Fruit fly (Drosophila melanogaster): ENCODE results near the gene PolE1.

Gene PolE1

DNA sequence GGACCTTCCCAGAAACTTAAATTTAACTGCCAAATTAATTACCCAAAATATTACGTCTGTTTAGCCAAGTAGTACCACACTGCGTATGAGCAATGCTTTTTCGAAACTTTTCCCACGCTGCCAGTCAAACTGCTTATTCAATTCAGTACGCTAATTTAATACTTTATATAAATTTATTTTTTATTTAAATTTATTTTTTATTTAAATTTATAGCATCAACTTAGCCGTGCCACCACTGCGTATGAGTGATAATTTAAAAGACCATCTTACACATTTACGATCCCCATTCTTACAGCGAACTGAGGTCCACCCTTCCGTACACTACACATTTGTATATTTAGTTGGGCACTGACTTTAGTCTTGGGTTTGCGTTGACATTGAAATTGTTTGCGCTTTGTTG lies 12.4 kb upstream of the PolE1 start:
- TF ChIP-seq Myc (optimal IDR thresholded peaks at IDR 0.05) (no peak), Sin3A (optimal IDR thresholded peaks at IDR 0.05) (no peak), psq (optimal IDR thresholded peaks at IDR 0.05) (no peak), ttk (optimal IDR thresholded peaks at IDR 0.05) (no peak), insv (optimal IDR thresholded peaks at IDR 0.05) (no peak), h (optimal IDR thresholded peaks at IDR 0.05) (no peak)

dm6 chr3R:23336513-23336912 lies 11.4 kb upstream of the PolE1 start:
- TF ChIP-seq h (optimal IDR thresholded peaks at IDR 0.05) (no peak), insv (optimal IDR thresholded peaks at IDR 0.05) (no peak), Sin3A (optimal IDR thresholded peaks at IDR 0.05) (no peak), psq (optimal IDR thresholded peaks at IDR 0.05) (no peak), ttk (optimal IDR thresholded peaks at IDR 0.05) (no peak), Myc (optimal IDR thresholded peaks at IDR 0.05) (no peak)

dm6 chr3R:23337183-23337825 lies 10.6 kb upstream of the PolE1 start:
- TF ChIP-seq insv (optimal IDR thresholded peaks at IDR 0.05) (no peak), ttk (optimal IDR thresholded peaks at IDR 0.05) (no peak), psq (optimal IDR thresholded peaks at IDR 0.05) (no peak), Myc (optimal IDR thresholded peaks at IDR 0.05) (no peak), Sin3A (optimal IDR thresholded peaks at IDR 0.05) (no peak), h (optimal IDR thresholded peaks at IDR 0.05) (no peak)

DNA sequence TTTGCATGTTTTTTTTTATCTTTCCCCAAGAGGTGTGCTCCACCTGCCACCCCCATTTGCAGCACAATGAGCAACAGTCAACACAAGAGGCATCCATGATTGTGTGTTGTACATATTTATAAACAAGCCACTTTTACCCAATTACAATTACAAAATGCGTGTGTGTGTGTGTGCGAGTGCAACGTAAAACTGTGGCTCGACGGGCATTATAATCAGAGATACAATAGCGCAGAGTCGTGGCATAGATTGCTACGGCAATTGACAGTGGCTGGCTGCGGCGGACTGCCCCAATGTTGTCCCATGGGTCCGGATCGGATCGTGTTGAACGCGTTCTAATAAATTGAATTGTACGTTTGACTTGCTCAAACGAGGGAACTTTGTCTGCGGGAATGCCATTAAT lies 9.6 kb upstream of the PolE1 start:
- no peak for TF ChIP-seq insv (optimal IDR thresholded peaks at IDR 0.05)
- no peak for TF ChIP-seq Myc (optimal IDR thresholded peaks at IDR 0.05)
- no peak for TF ChIP-seq psq (optimal IDR thresholded peaks at IDR 0.05)

DNA sequence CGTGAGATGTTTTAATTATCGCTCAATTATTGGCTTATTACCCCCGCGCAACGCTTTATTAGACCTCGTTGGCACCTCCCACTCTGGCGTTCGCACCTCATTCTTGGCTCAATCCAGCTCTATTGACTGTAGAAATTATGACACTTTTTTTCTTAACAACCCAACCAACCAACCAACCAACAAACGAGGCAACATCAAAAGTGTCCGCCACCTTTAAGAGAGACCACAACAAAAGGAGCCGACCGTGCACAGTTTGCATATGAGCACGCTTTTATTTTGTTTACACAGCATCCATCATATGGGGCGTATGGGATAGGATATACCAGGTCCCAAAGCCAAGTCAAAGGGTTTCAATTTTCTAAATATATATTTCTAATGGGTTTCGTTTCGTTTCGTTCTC lies 7.3 kb upstream of the PolE1 start:
- TF ChIP-seq psq (optimal IDR thresholded peaks at IDR 0.05) (no peak), ttk (optimal IDR thresholded peaks at IDR 0.05) (no peak), Sin3A (optimal IDR thresholded peaks at IDR 0.05) (no peak), Myc (optimal IDR thresholded peaks at IDR 0.05) (no peak), insv (optimal IDR thresholded peaks at IDR 0.05) (no peak), h (optimal IDR thresholded peaks at IDR 0.05) (no peak)

dm6 chr3R:23341769-23342352 lies 6.1 kb upstream of the PolE1 start:
- TF ChIP-seq Myc (optimal IDR thresholded peaks at IDR 0.05) (no peak), h (optimal IDR thresholded peaks at IDR 0.05) (no peak), insv (optimal IDR thresholded peaks at IDR 0.05) (no peak), psq (optimal IDR thresholded peaks at IDR 0.05) (no peak), Sin3A (optimal IDR thresholded peaks at IDR 0.05) (no peak), ttk (optimal IDR thresholded peaks at IDR 0.05) (no peak)

DNA sequence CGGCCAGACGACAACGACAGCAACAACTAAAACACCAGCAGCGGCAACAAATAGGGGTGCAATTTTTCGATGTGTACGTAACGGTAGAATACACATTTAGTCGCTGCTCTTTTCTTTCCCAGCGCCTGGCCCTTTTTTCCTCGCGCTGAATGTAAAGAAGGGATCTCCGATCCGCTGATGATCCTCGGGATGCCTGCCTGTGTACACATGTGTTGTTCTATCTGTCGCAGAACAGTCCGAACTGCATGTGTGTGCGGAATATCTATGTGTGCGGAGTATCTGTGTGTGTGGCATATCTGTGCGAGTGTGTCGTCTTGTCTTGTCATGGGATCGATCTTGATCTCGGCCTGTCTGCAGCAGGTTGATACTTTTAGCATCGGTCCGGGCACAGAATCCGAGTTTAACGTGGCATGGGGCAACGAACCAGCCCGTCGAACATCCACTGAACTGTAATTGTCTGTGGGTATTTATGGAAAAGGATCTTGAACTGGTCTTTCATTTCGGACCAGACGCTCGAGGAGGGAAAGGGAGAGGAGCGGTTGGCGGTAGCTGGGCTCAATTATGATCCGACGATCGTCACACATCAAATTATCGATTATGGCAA lies 4.1 kb upstream of the PolE1 start:
- TF ChIP-seq psq (optimal IDR thresholded peaks at IDR 0.05) (no peak), Myc (optimal IDR thresholded peaks at IDR 0.05) (no peak), ttk (optimal IDR thresholded peaks at IDR 0.05) (no peak), h (optimal IDR thresholded peaks at IDR 0.05) (no peak), Sin3A (optimal IDR thresholded peaks at IDR 0.05) (no peak), insv (optimal IDR thresholded peaks at IDR 0.05) (no peak)

- TF ChIP-seq ttk (optimal IDR thresholded peaks at IDR 0.05) (no peak), Myc (optimal IDR thresholded peaks at IDR 0.05) (no peak), insv (optimal IDR thresholded peaks at IDR 0.05) (no peak), psq (optimal IDR thresholded peaks at IDR 0.05) (no peak), Sin3A (optimal IDR thresholded peaks at IDR 0.05) (no peak), h (optimal IDR thresholded peaks at IDR 0.05) (no peak)
Measured at dm6 chr3R:23345057-23345776, 2.7 kb upstream of the PolE1 start.

dm6 chr3R:23346007-23346681 lies 1.8 kb upstream of the PolE1 start, which contains the start of gene pnt:
pnt (minus strand) TSS chr3R:23346167.
- TF ChIP-seq h (optimal IDR thresholded peaks at IDR 0.05) (no peak), insv (optimal IDR thresholded peaks at IDR 0.05) (no peak), Myc (optimal IDR thresholded peaks at IDR 0.05) (no peak)

dm6 chr3R:23346893-23347396 lies 983 bp upstream of the PolE1 start:
- TF ChIP-seq h (optimal IDR thresholded peaks at IDR 0.05) = no peak
- no peak for TF ChIP-seq insv (optimal IDR thresholded peaks at IDR 0.05)
- no peak for TF ChIP-seq Myc (optimal IDR thresholded peaks at IDR 0.05)
- TF ChIP-seq Sin3A (optimal IDR thresholded peaks at IDR 0.05) = no peak
- TF ChIP-seq ttk (optimal IDR thresholded peaks at IDR 0.05) = no peak
- TF ChIP-seq psq (optimal IDR thresholded peaks at IDR 0.05) = no peak

- TF ChIP-seq ttk (optimal IDR thresholded peaks at IDR 0.05) = no peak
- TF ChIP-seq h (optimal IDR thresholded peaks at IDR 0.05) = no peak
- no peak for TF ChIP-seq Myc (optimal IDR thresholded peaks at IDR 0.05)
- TF ChIP-seq insv (optimal IDR thresholded peaks at IDR 0.05) = no peak
- no peak for TF ChIP-seq Sin3A (optimal IDR thresholded peaks at IDR 0.05)
Measured at dm6 chr3R:23355829-23356738, 8.2 kb downstream of the PolE1 start, which contains the start of the genes ATPsynCF6 and Sec13. ATPsynCF6 (minus strand) TSS chr3R:23356064. Sec13 (plus strand) TSS chr3R:23356278.
